Worm (Caenorhabditis elegans): Measurements from ENCODE around the gene R05G6.10.

R05G6.10 gene

ce11 chrIV:7497750-7498149 lies 44.6 kb downstream of the R05G6.10 start, which contains the start of gene egas-4:
Gene egas-4 (minus strand): TSS chrIV:7497850.
- TF ChIP-seq zip-8 (tag; optimal IDR thresholded peaks at IDR 0.05) (no peak), unc-39 (tag; optimal IDR thresholded peaks at IDR 0.05) (no peak)

ce11 chrIV:7497205-7497604 lies 45.1 kb downstream of the R05G6.10 start:
- TF ChIP-seq unc-39 (tag; optimal IDR thresholded peaks at IDR 0.05) (no peak), cnd-1 (tag; optimal IDR thresholded peaks at IDR 0.05) (no peak), ceh-43 (GFP tag; optimal IDR thresholded peaks at IDR 0.05) (no peak), nhr-237 (tag; optimal IDR thresholded peaks at IDR 0.05) (no peak), elt-1 (tag; optimal IDR thresholded peaks at IDR 0.05; ENCODE audit: borderline replicate concordance, insufficient read depth) (no peak), elt-3 (tag; optimal IDR thresholded peaks at IDR 0.05) (no peak), nhr-12 (tag; optimal IDR thresholded peaks at IDR 0.05) (no peak), lin-13 (tag; optimal IDR thresholded peaks at IDR 0.05) (no peak), sem-2 (GFP tag; optimal IDR thresholded peaks at IDR 0.05) (no peak), lsy-2 (tag; optimal IDR thresholded peaks at IDR 0.05) (no peak), snpc-4 (tag; optimal IDR thresholded peaks at IDR 0.05) (no peak), drap-1 (GFP tag; optimal IDR thresholded peaks at IDR 0.05) (no peak), pha-4 (tag; optimal IDR thresholded peaks at IDR 0.05) (no peak), mab-5 (tag; optimal IDR thresholded peaks at IDR 0.05) (no peak), ceh-39 (tag; optimal IDR thresholded peaks at IDR 0.05) (no peak), ham-2 (GFP tag; optimal IDR thresholded peaks at IDR 0.05) (no peak)

ce11 chrIV:7491464-7491863 lies 50.9 kb downstream of the R05G6.10 start, which contains the start of gene F55G1.1:
Gene F55G1.1 (plus strand): TSS chrIV:7491764.
- no peak for TF ChIP-seq elt-1 (tag; optimal IDR thresholded peaks at IDR 0.05; ENCODE audit: borderline replicate concordance, insufficient read depth)
- no peak for TF ChIP-seq blmp-1 (tag; optimal IDR thresholded peaks at IDR 0.05)
- TF ChIP-seq ztf-11 (tag; optimal IDR thresholded peaks at IDR 0.05): no peak
- TF ChIP-seq ceh-83 (GFP tag; optimal IDR thresholded peaks at IDR 0.05): no peak
- TF ChIP-seq nhr-12 (tag; optimal IDR thresholded peaks at IDR 0.05): no peak
- no peak for TF ChIP-seq mep-1 (tag; optimal IDR thresholded peaks at IDR 0.05)
- TF ChIP-seq lin-13 (tag; optimal IDR thresholded peaks at IDR 0.05): no peak
- TF ChIP-seq lin-32 (GFP tag; optimal IDR thresholded peaks at IDR 0.05): no peak
- no peak for TF ChIP-seq mab-5 (tag; optimal IDR thresholded peaks at IDR 0.05)
- TF ChIP-seq nhr-237 (tag; optimal IDR thresholded peaks at IDR 0.05): no peak
- no peak for TF ChIP-seq ceh-39 (tag; optimal IDR thresholded peaks at IDR 0.05)

- TF ChIP-seq sem-2 (GFP tag; optimal IDR thresholded peaks at IDR 0.05) (no peak), mep-1 (tag; optimal IDR thresholded peaks at IDR 0.05) (no peak), lin-13 (tag; optimal IDR thresholded peaks at IDR 0.05) (no peak), mls-2 (tag; optimal IDR thresholded peaks at IDR 0.05) (no peak), snpc-4 (tag; optimal IDR thresholded peaks at IDR 0.05) (no peak), elt-1 (tag; optimal IDR thresholded peaks at IDR 0.05; ENCODE audit: borderline replicate concordance, insufficient read depth) (no peak), sptf-1 (tag; optimal IDR thresholded peaks at IDR 0.05) (no peak), drap-1 (GFP tag; optimal IDR thresholded peaks at IDR 0.05) (no peak), nhr-237 (tag; optimal IDR thresholded peaks at IDR 0.05) (no peak)
Measured at ce11 chrIV:7488457-7488783, 53.9 kb downstream of the R05G6.10 start.

ce11 chrIV:7487554-7488456 lies 54.5 kb downstream of the R05G6.10 start, which contains the start of the genes his-60 and his-59:
Gene his-60 (minus strand): TSS chrIV:7487992.
Gene his-59 (plus strand): TSS chrIV:7488249.
- TF ChIP-seq ceh-43 (GFP tag; optimal IDR thresholded peaks at IDR 0.05) (peak; percentile 48), flh-1 (GFP tag; optimal IDR thresholded peaks at IDR 0.05) (no peak), ces-1 (GFP tag; optimal IDR thresholded peaks at IDR 0.05) (peak; percentile 6), mab-5 (tag; optimal IDR thresholded peaks at IDR 0.05) (no peak), nhr-28 (tag; optimal IDR thresholded peaks at IDR 0.05) (no peak), sem-2 (GFP tag; optimal IDR thresholded peaks at IDR 0.05) (peak; percentile 63), elt-3 (tag; optimal IDR thresholded peaks at IDR 0.05) (no peak), bed-3 (GFP tag; optimal IDR thresholded peaks at IDR 0.05) (no peak), nhr-2 (tag; optimal IDR thresholded peaks at IDR 0.05) (peak; percentile 51), snpc-4 (tag; optimal IDR thresholded peaks at IDR 0.05) (no peak), mep-1 (tag; optimal IDR thresholded peaks at IDR 0.05) (peak; percentile 70), unc-120 (tag; optimal IDR thresholded peaks at IDR 0.05; ENCODE audit: poor library complexity, severe bottlenecking) (no peak), lin-13 (tag; optimal IDR thresholded peaks at IDR 0.05) (peak; percentile 97), unc-39 (tag; optimal IDR thresholded peaks at IDR 0.05) (peak; percentile 24), lsy-2 (tag; optimal IDR thresholded peaks at IDR 0.05) (peak; percentile 24), nhr-12 (tag; optimal IDR thresholded peaks at IDR 0.05) (peak; percentile 53), M03D4.4 (tag; optimal IDR thresholded peaks at IDR 0.05) (peak; percentile 77), pha-4 (tag; optimal IDR thresholded peaks at IDR 0.05) (peak; percentile 88), tbx-8 (GFP tag; optimal IDR thresholded peaks at IDR 0.05) (peak; percentile 26), nhr-76 (tag; optimal IDR thresholded peaks at IDR 0.05) (no peak), unc-62 (GFP tag; optimal IDR thresholded peaks at IDR 0.05) (peak; percentile 25), ham-2 (GFP tag; optimal IDR thresholded peaks at IDR 0.05) (no peak), cnd-1 (tag; optimal IDR thresholded peaks at IDR 0.05) (peak; percentile 92), mls-2 (tag; optimal IDR thresholded peaks at IDR 0.05) (peak; percentile 52), blmp-1 (tag; optimal IDR thresholded peaks at IDR 0.05) (no peak), sptf-1 (tag; optimal IDR thresholded peaks at IDR 0.05) (peak; percentile 44), zip-8 (tag; optimal IDR thresholded peaks at IDR 0.05) (no peak), drap-1 (GFP tag; optimal IDR thresholded peaks at IDR 0.05) (peak; percentile 63), ztf-11 (tag; optimal IDR thresholded peaks at IDR 0.05) (peak; percentile 93), hlh-1 (tag; optimal IDR thresholded peaks at IDR 0.05) (no peak), ceh-83 (GFP tag; optimal IDR thresholded peaks at IDR 0.05) (peak; percentile 83), lin-32 (GFP tag; optimal IDR thresholded peaks at IDR 0.05) (peak; percentile 84), nhr-237 (tag; optimal IDR thresholded peaks at IDR 0.05) (no peak), elt-1 (tag; optimal IDR thresholded peaks at IDR 0.05; ENCODE audit: borderline replicate concordance, insufficient read depth) (no peak), ceh-39 (tag; optimal IDR thresholded peaks at IDR 0.05) (peak; percentile 80)
